Fruit fly (Drosophila melanogaster) whole organism, embryonic: ENCODE data around the gene Noc2.

Experiments
- Atf-2 ChIP-seq: fragments of 200-800 bp; sonication (Bioruptor generic); optimal IDR thresholded peaks from 2 replicates; lab custom pipeline; 2016; ENCODE audit warnings: missing biosample characterization, missing genetic modification characterization
- B-H1 ChIP-seq: fragments of 200-800 bp; sonication (Bioruptor generic); IDR thresholded peaks from 3 replicates; pipeline ENCODE4 v1.3.6; 2022; ENCODE audit warnings: missing biosample characterization, missing genetic modification characterization
- BEAF-32 ChIP-seq: fragments of 200-800 bp; sonication (Bioruptor generic); optimal IDR thresholded peaks from 3 replicates; lab custom pipeline; 2017; ENCODE audit warnings: missing biosample characterization, missing genetic modification characterization, mild to moderate bottlenecking, moderate library complexity, missing genetic modification reagents
- Blimp-1 ChIP-seq: fragments of 200-800 bp; sonication (Bioruptor generic); optimal IDR thresholded peaks from 3 replicates; lab custom pipeline; 2018; ENCODE audit warnings: missing biosample characterization, missing genetic modification characterization, mild to moderate bottlenecking, moderate library complexity, missing genetic modification reagents
- BtbVII ChIP-seq: fragments of 200-800 bp; sonication (Bioruptor generic); optimal IDR thresholded peaks from 3 replicates; lab custom pipeline; 2017; ENCODE audit warnings: missing biosample characterization, mild to moderate bottlenecking, missing genetic modification characterization
- CG1024 ChIP-seq: fragments of 200-800 bp; sonication (Bioruptor generic); IDR thresholded peaks from 2 replicates; pipeline ENCODE4 v1.3.6; 2022; ENCODE audit warnings: missing biosample characterization, missing genetic modification characterization
- CG10366 ChIP-seq: fragments of 200-800 bp; sonication (Bioruptor generic); IDR thresholded peaks from 2 replicates; pipeline ENCODE4 v1.3.6; 2022; ENCODE audit warnings: missing biosample characterization, missing genetic modification characterization
- CG10979 ChIP-seq: fragments of 200-800 bp; sonication (Bioruptor generic); optimal IDR thresholded peaks from 2 replicates; lab custom pipeline; 2018; ENCODE audit warnings: missing biosample characterization, mild to moderate bottlenecking, missing genetic modification characterization, moderate library complexity
- CG15479 ChIP-seq: fragments of 200-800 bp; sonication (Bioruptor generic); optimal IDR thresholded peaks from 3 replicates; lab custom pipeline; 2019; ENCODE audit warnings: missing biosample characterization, mild to moderate bottlenecking, missing genetic modification characterization, moderate library complexity
- CG16813 ChIP-seq: fragments of 200-800 bp; sonication (Bioruptor generic); IDR thresholded peaks from 3 replicates; pipeline ENCODE4 v1.3.6; 2022; ENCODE audit warnings: missing biosample characterization, missing genetic modification characterization; ENCODE audit not compliant: partially characterized antibody
- CG17802 ChIP-seq: fragments of 200-800 bp; sonication (Bioruptor generic); optimal IDR thresholded peaks from 2 replicates; lab custom pipeline; 2018; ENCODE audit warnings: missing biosample characterization, mild to moderate bottlenecking, missing genetic modification characterization, moderate library complexity
- CG2116 ChIP-seq: fragments of 200-800 bp; sonication (Bioruptor generic); optimal IDR thresholded peaks from 3 replicates; lab custom pipeline; 2018; ENCODE audit warnings: missing biosample characterization, mild to moderate bottlenecking, missing genetic modification characterization
- CG2202 ChIP-seq: fragments of 200-800 bp; sonication (Bioruptor generic); optimal IDR thresholded peaks from 2 replicates; lab custom pipeline; 2018; ENCODE audit warnings: missing biosample characterization, mild to moderate bottlenecking, missing genetic modification characterization
- CG34224 ChIP-seq: fragments of 200-800 bp; sonication (Bioruptor generic); IDR thresholded peaks from 3 replicates; pipeline ENCODE4 v1.3.6; 2022; ENCODE audit warnings: missing biosample characterization, missing genetic modification characterization; ENCODE audit not compliant: partially characterized antibody
- CG3726 ChIP-seq: fragments of 200-800 bp; sonication (Bioruptor generic); IDR thresholded peaks from 3 replicates; pipeline ENCODE4, ENCODE4 v1.3.6; 2022; ENCODE audit warnings: missing biosample characterization, missing genetic modification characterization
- CG3847 ChIP-seq: fragments of 200-800 bp; sonication (Bioruptor generic); IDR thresholded peaks from 2 replicates; pipeline ENCODE4 v1.3.6; 2022; ENCODE audit warnings: missing biosample characterization, missing genetic modification characterization
- CG3995 ChIP-seq: fragments of 200-800 bp; sonication (Bioruptor generic); optimal IDR thresholded peaks from 3 replicates; lab custom pipeline; 2016; ENCODE audit warnings: missing biosample characterization, missing genetic modification characterization
- CG6683 ChIP-seq: fragments of 200-800 bp; sonication (Bioruptor generic); optimal IDR thresholded peaks from 2 replicates; lab custom pipeline; 2017; ENCODE audit warnings: missing biosample characterization, mild to moderate bottlenecking, missing genetic modification characterization, missing genetic modification reagents
- CG7271 ChIP-seq: fragments of 200-800 bp; sonication (Bioruptor generic); optimal IDR thresholded peaks from 2 replicates; lab custom pipeline; 2018; ENCODE audit warnings: missing biosample characterization, mild to moderate bottlenecking, missing genetic modification characterization, moderate library complexity
- CG9797 ChIP-seq: fragments of 200-800 bp; sonication (Bioruptor generic); optimal IDR thresholded peaks from 3 replicates; lab custom pipeline; 2018; ENCODE audit warnings: missing biosample characterization, mild to moderate bottlenecking, missing genetic modification characterization
- CHES-1-like ChIP-seq: fragments of 200-800 bp; sonication (Bioruptor generic); optimal IDR thresholded peaks from 2 replicates; lab custom pipeline; 2016; ENCODE audit warnings: missing biosample characterization, missing genetic modification characterization
- Dbx ChIP-seq: fragments of 200-800 bp; sonication (Bioruptor generic); IDR thresholded peaks from 3 replicates; pipeline ENCODE4 v1.3.6; 2022; ENCODE audit warnings: missing biosample characterization, missing genetic modification characterization
- Dref ChIP-seq: fragments of 200-800 bp; sonication (Bioruptor generic); IDR thresholded peaks from 2 replicates; pipeline ENCODE4 v1.3.6; 2022; ENCODE audit warnings: missing biosample characterization, missing genetic modification characterization
- Ets97D ChIP-seq: fragments of 200-800 bp; sonication (Bioruptor generic); optimal IDR thresholded peaks from 3 replicates; lab custom pipeline; 2016; ENCODE audit warnings: missing biosample characterization, missing genetic modification characterization
- HLH4C ChIP-seq: fragments of 200-800 bp; sonication (Bioruptor generic); IDR thresholded peaks from 3 replicates; pipeline ENCODE4 v1.3.6; 2022; ENCODE audit warnings: missing biosample characterization, missing genetic modification characterization; ENCODE audit not compliant: partially characterized antibody
- Hsf ChIP-seq: fragments of 200-800 bp; sonication (Bioruptor generic); optimal IDR thresholded peaks from 3 replicates; lab custom pipeline; 2016; ENCODE audit warnings: missing biosample characterization, missing genetic modification characterization
- MBD-R2 ChIP-seq: fragments of 200-800 bp; sonication (Bioruptor generic); IDR thresholded peaks from 2 replicates; pipeline ENCODE4 v1.3.6; 2022; ENCODE audit warnings: missing biosample characterization, missing genetic modification characterization
- MESR4 ChIP-seq: fragments of 200-800 bp; sonication (Bioruptor generic); optimal IDR thresholded peaks from 2 replicates; lab custom pipeline; 2018; ENCODE audit warnings: missing biosample characterization, mild to moderate bottlenecking, missing genetic modification characterization, moderate library complexity
- Med ChIP-seq: fragments of 200-800 bp; sonication (Bioruptor generic); peaks from one replicate; lab custom pipeline; 2016; ENCODE audit warnings: missing biosample characterization, missing genetic modification characterization, mild to moderate bottlenecking, inconsistent platforms, moderate library complexity
- NFAT ChIP-seq: fragments of 200-800 bp; sonication (Bioruptor generic); IDR thresholded peaks from 2 replicates; pipeline ENCODE4 v1.3.6; 2022; ENCODE audit warnings: missing biosample characterization, missing genetic modification characterization
- Oli ChIP-seq: fragments of 200-800 bp; sonication (Bioruptor generic); optimal IDR thresholded peaks from 2 replicates; lab custom pipeline; 2018; ENCODE audit warnings: missing biosample characterization, mild to moderate bottlenecking, missing genetic modification characterization, moderate library complexity
- Optix ChIP-seq: fragments of 200-800 bp; sonication (Bioruptor generic); IDR thresholded peaks from 3 replicates; pipeline ENCODE4 v1.3.6; 2022; ENCODE audit warnings: missing biosample characterization, missing genetic modification characterization
- PHDP ChIP-seq: fragments of 200-800 bp; sonication (Bioruptor generic); optimal IDR thresholded peaks from 3 replicates; lab custom pipeline; 2018; ENCODE audit warnings: missing biosample characterization, mild to moderate bottlenecking, missing genetic modification characterization, moderate library complexity
- Tbp ChIP-seq: fragments of >200 bp; optimal IDR thresholded peaks from 2 replicates; lab custom pipeline; 2018; ENCODE audit warnings: missing biosample characterization, missing genetic modification characterization
- bbx ChIP-seq: fragments of 200-800 bp; sonication (Bioruptor generic); IDR thresholded peaks from 2 replicates; pipeline ENCODE4 v1.3.6; 2022; ENCODE audit warnings: missing biosample characterization, missing genetic modification characterization; ENCODE audit not compliant: partially characterized antibody
- ci ChIP-seq: fragments of 200-800 bp; sonication (Bioruptor generic); IDR thresholded peaks from 3 replicates; pipeline ENCODE4 v1.3.6; 2022; ENCODE audit warnings: missing biosample characterization, missing genetic modification characterization
- gfzf ChIP-seq: fragments of 200-800 bp; sonication (Bioruptor generic); optimal IDR thresholded peaks from 2 replicates; lab custom pipeline; 2016; ENCODE audit warnings: missing biosample characterization, mild to moderate bottlenecking, missing genetic modification characterization, moderate library complexity
- inv ChIP-seq: fragments of 200-800 bp; sonication (Bioruptor generic); IDR thresholded peaks from 2 replicates; pipeline ENCODE4 v1.3.6; 2022; ENCODE audit warnings: missing biosample characterization, missing genetic modification characterization; ENCODE audit not compliant: partially characterized antibody
- nerfin-2 ChIP-seq: fragments of 200-800 bp; sonication (Bioruptor generic); IDR thresholded peaks from 2 replicates; pipeline ENCODE4 v1.3.6; 2022; ENCODE audit warnings: missing biosample characterization, missing genetic modification characterization; ENCODE audit not compliant: partially characterized antibody
- pzg ChIP-seq: fragments of 200-800 bp; sonication (Bioruptor generic); optimal IDR thresholded peaks from 3 replicates; lab custom pipeline; 2018; ENCODE audit warnings: missing biosample characterization, mild to moderate bottlenecking, missing genetic modification characterization, moderate library complexity
- row ChIP-seq: fragments of 200-800 bp; sonication (Bioruptor generic); IDR thresholded peaks from 3 replicates; pipeline ENCODE4 v1.3.6; 2022; ENCODE audit warnings: missing biosample characterization, missing genetic modification characterization
- sens ChIP-seq: fragments of 200-800 bp; sonication (Bioruptor generic); peaks from one replicate; lab custom pipeline; 2016; ENCODE audit warnings: missing biosample characterization, missing genetic modification characterization
- tio ChIP-seq: fragments of 200-800 bp; sonication (Bioruptor generic); optimal IDR thresholded peaks from 2 replicates; lab custom pipeline; 2017; ENCODE audit warnings: missing biosample characterization, missing genetic modification characterization, inconsistent platforms
- unc-4 ChIP-seq: fragments of 200-800 bp; sonication (Bioruptor generic); IDR thresholded peaks from 2 replicates; pipeline ENCODE4 v1.3.6; 2022; ENCODE audit warnings: missing biosample characterization, missing genetic modification characterization; ENCODE audit not compliant: partially characterized antibody
- vnd ChIP-seq: fragments of 200-800 bp; sonication (Bioruptor generic); IDR thresholded peaks from 3 replicates; pipeline ENCODE4 v1.3.6; 2022; ENCODE audit warnings: missing biosample characterization, missing genetic modification characterization; ENCODE audit not compliant: partially characterized antibody
- z ChIP-seq: fragments of 200-800 bp; sonication (Bioruptor generic); IDR thresholded peaks from 3 replicates; pipeline ENCODE4 v1.3.6; 2022; ENCODE audit warnings: missing biosample characterization, missing genetic modification characterization

Gene Noc2

dm6 chr2L:21135764-21136163, 27.7 kb upstream of the Noc2 start (continued):
- no peak for TF ChIP-seq ci

- TF ChIP-seq CG1024 (GFP tag; lab: Robert Waterston, UW) (0 out of 2 replicates have a peak, but pooled peaks have one; percentile 33), CG2116 (GFP tag; lab: Kevin White, UChicago) (peak; percentile 30), CG3995 (GFP tag; lab: Kevin White, UChicago) (peak; percentile 93), CG15479 (GFP tag; lab: Kevin White, UChicago) (no peak), BEAF-32 (GFP tag; lab: Kevin White, UChicago) (peak; percentile 70), Dref (peak; percentile 82), inv (peak; percentile 62; the same call in 1 of the 2 replicates), HLH4C (peak; percentile 62), CG6683 (no peak), CG34224 (GFP tag; lab: Robert Waterston, UW) (peak; percentile 79), CG3726 (GFP tag; lab: Robert Waterston, UW) (no peak), PHDP (tag; lab: Kevin White, UChicago) (no peak), Med (GFP tag; lab: Kevin White, UChicago) (peak; percentile 79), CG9797 (peak; percentile 29), Blimp-1 (GFP tag; lab: Kevin White, UChicago) (no peak), B-H1 (GFP tag; lab: Robert Waterston, UW) (no peak), NFAT (GFP tag; lab: Robert Waterston, UW) (peak; percentile 41; the same call in 1 of the 2 replicates), CG16813 (GFP tag; lab: Robert Waterston, UW) (peak; percentile 71), Optix (no peak), Dbx (GFP tag; lab: Robert Waterston, UW) (peak; percentile 39; the same call in 1 of the 3 replicates), unc-4 (GFP tag; lab: Robert Waterston, UW) (peak; percentile 68), row (GFP tag; lab: Robert Waterston, UW) (peak; percentile 67), sens (peak; percentile 76), nerfin-2 (peak; percentile 67), CG10366 (GFP tag; lab: Robert Waterston, UW) (no peak), Hsf (GFP tag; lab: Kevin White, UChicago) (no peak), CG7271 (tag; lab: Kevin White, UChicago) (no peak), gfzf (GFP tag; lab: Kevin White, UChicago) (peak; percentile 60), CG17802 (peak; percentile 61), z (no peak), Tbp (GFP tag; lab: Kevin White, UChicago) (no peak), Atf-2 (GFP tag; lab: Kevin White, UChicago) (no peak), pzg (GFP tag; lab: Kevin White, UChicago) (peak; percentile 67), Ets97D (GFP tag; lab: Kevin White, UChicago) (peak; percentile 29), tio (GFP tag; lab: Kevin White, UChicago) (no peak), Oli (tag; lab: Kevin White, UChicago) (no peak), CHES-1-like (GFP tag; lab: Kevin White, UChicago) (no peak), CG10979 (no peak), BtbVII (no peak), CG2202 (tag; lab: Kevin White, UChicago) (no peak), bbx (GFP tag; lab: Robert Waterston, UW) (peak; percentile 76), MBD-R2 (GFP tag; lab: Robert Waterston, UW) (peak; percentile 29; the same call in 1 of the 2 replicates), vnd (GFP tag; lab: Robert Waterston, UW) (peak; percentile 64), MESR4 (GFP tag; lab: Kevin White, UChicago) (peak; percentile 91), CG3847 (GFP tag; lab: Robert Waterston, UW) (peak; percentile 36)
These were observed 21.5 kb upstream of the Noc2 start, which contains the start of gene Dap160 for dm6 chr2L:21141714-21142500. Gene Dap160 (minus strand): TSS chr2L:21142347.
